Fruit fly (Drosophila melanogaster): Measurements from ENCODE around the gene CG32815.

CG32815 gene

dm6 chrX:966818-967217 is 34.6 kb downstream of the CG32815 start:
- TF ChIP-seq Myc (optimal IDR thresholded peaks at IDR 0.05) (no peak), Sin3A (optimal IDR thresholded peaks at IDR 0.05) (no peak), psq (optimal IDR thresholded peaks at IDR 0.05) (no peak), insv (optimal IDR thresholded peaks at IDR 0.05) (no peak), h (optimal IDR thresholded peaks at IDR 0.05) (no peak)

- TF ChIP-seq insv (optimal IDR thresholded peaks at IDR 0.05) = no peak
- TF ChIP-seq psq (optimal IDR thresholded peaks at IDR 0.05) = no peak
- TF ChIP-seq Sin3A (optimal IDR thresholded peaks at IDR 0.05) = no peak
- TF ChIP-seq Myc (optimal IDR thresholded peaks at IDR 0.05) = no peak
- no peak for TF ChIP-seq h (optimal IDR thresholded peaks at IDR 0.05)
- no peak for TF ChIP-seq ttk (optimal IDR thresholded peaks at IDR 0.05)
Measured at dm6 chrX:985911-986310, 53.6 kb downstream of the CG32815 start.
